Worm (Caenorhabditis elegans) whole organism, L1 larva: ENCODE data around the gene grd-6.

Experiments used
- ama-1 ChIP-seq: fragments of 150-350 bp; optimal IDR thresholded peaks from 2 replicates; lab custom pipeline; 2014
- ceh-82 ChIP-seq, 3 experiments: fragments of 150-350 bp in 1 of 3; sonication (generic microtip) in 2 of 3; optimal IDR thresholded peaks; 2 replicates each; lab custom pipeline; 2014 to 2017; ENCODE audit warnings: missing biosample characterization in 3 of 3, missing genetic modification characterization in 3 of 3
- fkh-10 ChIP-seq: sonication (generic microtip); optimal IDR thresholded peaks from 2 replicates; lab custom pipeline; 2017; ENCODE audit warnings: missing biosample characterization, missing genetic modification reagents, missing genetic modification characterization
- fkh-4 ChIP-seq: sonication (generic microtip); optimal IDR thresholded peaks from 2 replicates; lab custom pipeline; 2016; ENCODE audit warnings: missing compliant biosample characterization, missing genetic modification characterization, borderline replicate concordance
- lin-13 ChIP-seq: fragments of 150-350 bp; optimal IDR thresholded peaks from 2 replicates; lab custom pipeline; 2014; ENCODE audit warnings: missing biosample characterization, missing genetic modification reagents, missing genetic modification characterization
- lin-39 ChIP-seq: fragments of 150-350 bp; optimal IDR thresholded peaks from 2 replicates; lab custom pipeline; 2014; ENCODE audit warnings: missing biosample characterization, missing genetic modification reagents, missing genetic modification characterization
- mdl-1 ChIP-seq, 2 experiments: fragments of 150-350 bp; optimal IDR thresholded peaks; 2 replicates each; lab custom pipeline; 2014 to 2017; ENCODE audit warnings: missing biosample characterization in 2 of 2, missing genetic modification characterization in 2 of 2, inconsistent platforms in 1 of 2
- nhr-237 ChIP-seq: fragments of 150-350 bp; optimal IDR thresholded peaks from 2 replicates; lab custom pipeline; 2014; ENCODE audit warnings: missing biosample characterization, missing genetic modification characterization
- nhr-47 ChIP-seq: sonication (generic microtip); optimal IDR thresholded peaks from 2 replicates; lab custom pipeline; 2016; ENCODE audit warnings: mild to moderate bottlenecking, missing genetic modification characterization, moderate library complexity, missing compliant biosample characterization
- nhr-76 ChIP-seq: sonication (generic microtip); optimal IDR thresholded peaks from 2 replicates; lab custom pipeline; 2017; ENCODE audit warnings: missing biosample characterization, missing genetic modification characterization
- nhr-77 ChIP-seq: fragments of 150-350 bp; optimal IDR thresholded peaks from 2 replicates; lab custom pipeline; 2014; ENCODE audit warnings: missing biosample characterization, missing genetic modification characterization
- nhr-90 ChIP-seq: sonication (generic microtip); optimal IDR thresholded peaks from 2 replicates; lab custom pipeline; 2016; ENCODE audit warnings: mild to moderate bottlenecking, missing genetic modification characterization, missing compliant biosample characterization; ENCODE audit not compliant: poor library complexity
- tbx-2 ChIP-seq: sonication (generic microtip); optimal IDR thresholded peaks from 2 replicates; lab custom pipeline; 2016; ENCODE audit warnings: missing genetic modification characterization, missing compliant biosample characterization
- unc-62 ChIP-seq: fragments of 150-350 bp; optimal IDR thresholded peaks from 2 replicates; lab custom pipeline; 2014; ENCODE audit warnings: missing biosample characterization, missing genetic modification reagents, missing genetic modification characterization

ce11 chrV:9172989-9173388 is 48.7 kb upstream of the grd-6 start, which contains the start of gene gad-3:
- TF ChIP-seq mdl-1 (tag; optimal IDR thresholded peaks at IDR 0.05; lab: Kevin White, UChicago), result no peak
- no peak for TF ChIP-seq lin-13 (GFP tag; lab: Kevin White, UChicago)
- no peak for TF ChIP-seq ama-1 (lab: Kevin White, UChicago)
- no peak for TF ChIP-seq fkh-10 (GFP tag; lab: Kevin White, UChicago)
- TF ChIP-seq ceh-82 (tag; optimal IDR thresholded peaks at IDR 0.05; lab: Kevin White, UChicago), result no peak
- TF ChIP-seq nhr-90 (tag; lab: Kevin White, UChicago), result no peak
- TF ChIP-seq nhr-76 (tag; lab: Kevin White, UChicago), result no peak
- TF ChIP-seq lin-39 (tag; lab: Kevin White, UChicago), result no peak
- no peak for TF ChIP-seq nhr-47 (tag; lab: Kevin White, UChicago)
- no peak for TF ChIP-seq fkh-4 (tag; lab: Kevin White, UChicago)
- no peak for TF ChIP-seq unc-62 (GFP tag; lab: Kevin White, UChicago)
- no peak for TF ChIP-seq nhr-77
- no peak for TF ChIP-seq tbx-2
- no peak for TF ChIP-seq nhr-237
